Fruit fly (Drosophila melanogaster): ENCODE measurements around the gene sstn.

The sstn gene

dm6 chr3L:15047606-15048005 is 46.9 kb downstream of the sstn start:
- TF ChIP-seq rn (GFP tag; IDR thresholded peaks at IDR 0.05) (no peak), Pif1B (GFP tag; optimal IDR thresholded peaks at IDR 0.05) (no peak), CG15710 (tag; optimal IDR thresholded peaks at IDR 0.05) (no peak), CG13204 (GFP tag; optimal IDR thresholded peaks at IDR 0.05) (no peak), EcR (GFP tag; optimal IDR thresholded peaks at IDR 0.05) (no peak), Snoo (tag; optimal IDR thresholded peaks at IDR 0.05) (no peak), Ets98B (GFP tag; IDR thresholded peaks at IDR 0.05) (no peak), CG34367 (tag; optimal IDR thresholded peaks at IDR 0.05) (no peak), CG8159 (tag; optimal IDR thresholded peaks at IDR 0.05) (no peak), gl (tag; optimal IDR thresholded peaks at IDR 0.05) (no peak), D1 (tag; optimal IDR thresholded peaks at IDR 0.05) (no peak), CG10348 (GFP tag; IDR thresholded peaks at IDR 0.05) (no peak), fd96Ca (GFP tag; IDR thresholded peaks at IDR 0.05) (no peak), CG12605 (GFP tag; IDR thresholded peaks at IDR 0.05) (no peak), Pif1A (GFP tag; optimal IDR thresholded peaks at IDR 0.05) (no peak), CG14655 (GFP tag; optimal IDR thresholded peaks at IDR 0.05) (no peak), CG32121 (GFP tag; IDR thresholded peaks at IDR 0.05) (no peak), CG17806 (tag; optimal IDR thresholded peaks at IDR 0.05) (no peak), CG4496 (GFP tag; IDR thresholded peaks at IDR 0.05) (no peak), CG8301 (tag; optimal IDR thresholded peaks at IDR 0.05) (no peak)

dm6 chr3L:15045114-15045513 is 49.4 kb downstream of the sstn start:
- TF ChIP-seq fd96Ca (GFP tag; IDR thresholded peaks at IDR 0.05): no peak
- no peak for TF ChIP-seq Pif1B (GFP tag; optimal IDR thresholded peaks at IDR 0.05)
- TF ChIP-seq Pif1A (GFP tag; optimal IDR thresholded peaks at IDR 0.05): no peak
- TF ChIP-seq CG32121 (GFP tag; IDR thresholded peaks at IDR 0.05): no peak
- no peak for TF ChIP-seq CG9948 (tag; optimal IDR thresholded peaks at IDR 0.05)
- no peak for TF ChIP-seq CG8301 (tag; optimal IDR thresholded peaks at IDR 0.05)
- TF ChIP-seq gl (tag; optimal IDR thresholded peaks at IDR 0.05): no peak
- no peak for TF ChIP-seq CG13204 (GFP tag; optimal IDR thresholded peaks at IDR 0.05)
- no peak for TF ChIP-seq CG8159 (tag; optimal IDR thresholded peaks at IDR 0.05)
- no peak for TF ChIP-seq CG17806 (tag; optimal IDR thresholded peaks at IDR 0.05)
- TF ChIP-seq Snoo (tag; optimal IDR thresholded peaks at IDR 0.05): no peak
- no peak for TF ChIP-seq CG14655 (GFP tag; optimal IDR thresholded peaks at IDR 0.05)
- TF ChIP-seq CG10348 (GFP tag; IDR thresholded peaks at IDR 0.05): no peak
- TF ChIP-seq CG15710 (tag; optimal IDR thresholded peaks at IDR 0.05): no peak
- TF ChIP-seq D1 (tag; optimal IDR thresholded peaks at IDR 0.05): no peak

DNA sequence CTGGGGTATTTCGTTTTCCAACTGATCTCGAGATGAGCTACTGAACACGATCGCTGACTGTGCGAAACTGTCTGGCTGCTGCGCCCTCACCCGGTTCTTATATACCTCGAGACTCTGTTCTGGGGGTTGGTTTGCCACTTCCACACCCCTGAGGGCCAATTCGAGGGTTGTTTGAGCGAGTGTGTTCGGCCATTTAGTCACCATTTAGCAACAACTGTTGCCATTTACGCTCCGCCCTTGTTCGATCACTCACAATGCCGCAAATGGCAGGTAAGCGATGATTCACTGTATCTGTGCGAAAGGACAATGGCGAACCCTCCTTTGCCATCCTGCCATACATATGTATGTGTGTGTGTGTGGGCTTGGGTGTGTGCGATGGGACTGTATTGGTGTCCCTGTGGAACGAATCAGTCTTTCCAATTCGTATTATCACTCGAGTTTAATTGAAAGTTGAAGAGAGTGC is 50.6 kb downstream of the sstn start, which contains the start of gene ind:
Gene ind (minus strand): TSS at position 51 of the 463 bp plus-strand sequence.
- TF ChIP-seq CG17806 (tag; optimal IDR thresholded peaks at IDR 0.05) (no peak), Ets98B (GFP tag; IDR thresholded peaks at IDR 0.05) (no peak), CG8159 (tag; optimal IDR thresholded peaks at IDR 0.05) (no peak), CG9948 (tag; optimal IDR thresholded peaks at IDR 0.05) (no peak), CG4496 (GFP tag; IDR thresholded peaks at IDR 0.05) (no peak), CG12605 (GFP tag; IDR thresholded peaks at IDR 0.05) (no peak), gl (tag; optimal IDR thresholded peaks at IDR 0.05) (no peak), fd96Ca (GFP tag; IDR thresholded peaks at IDR 0.05) (no peak), CG34367 (tag; optimal IDR thresholded peaks at IDR 0.05) (no peak), rn (GFP tag; IDR thresholded peaks at IDR 0.05) (no peak), CG15710 (tag; optimal IDR thresholded peaks at IDR 0.05) (no peak), CG14655 (GFP tag; optimal IDR thresholded peaks at IDR 0.05) (no peak), CG13204 (GFP tag; optimal IDR thresholded peaks at IDR 0.05) (no peak), CG10348 (GFP tag; IDR thresholded peaks at IDR 0.05) (no peak), EcR (GFP tag; optimal IDR thresholded peaks at IDR 0.05) (no peak), CG8301 (tag; optimal IDR thresholded peaks at IDR 0.05) (no peak)

- TF ChIP-seq CG12605 (GFP tag; IDR thresholded peaks at IDR 0.05) (no peak), gl (tag; optimal IDR thresholded peaks at IDR 0.05) (no peak), Ets98B (GFP tag; IDR thresholded peaks at IDR 0.05) (no peak), CG10348 (GFP tag; IDR thresholded peaks at IDR 0.05) (no peak), CG14655 (GFP tag; optimal IDR thresholded peaks at IDR 0.05) (no peak), CG4496 (GFP tag; IDR thresholded peaks at IDR 0.05) (no peak)
Measured at dm6 chr3L:15043465-15043864, 51.1 kb downstream of the sstn start.

dm6 chr3L:15042470-15042869 is 52.0 kb downstream of the sstn start, which contains the start of gene Rpn12R:
Gene Rpn12R (minus strand): TSS chr3L:15042570.
- TF ChIP-seq Ets98B (GFP tag; IDR thresholded peaks at IDR 0.05) (no peak), CG12605 (GFP tag; IDR thresholded peaks at IDR 0.05) (no peak), CG10348 (GFP tag; IDR thresholded peaks at IDR 0.05) (no peak), CG17806 (tag; optimal IDR thresholded peaks at IDR 0.05) (no peak), CG8301 (tag; optimal IDR thresholded peaks at IDR 0.05) (no peak), CG4496 (GFP tag; IDR thresholded peaks at IDR 0.05) (no peak), gl (tag; optimal IDR thresholded peaks at IDR 0.05) (no peak), CG15710 (tag; optimal IDR thresholded peaks at IDR 0.05) (no peak), Pif1A (GFP tag; optimal IDR thresholded peaks at IDR 0.05) (no peak), EcR (GFP tag; optimal IDR thresholded peaks at IDR 0.05) (no peak), rn (GFP tag; IDR thresholded peaks at IDR 0.05) (no peak), Snoo (tag; optimal IDR thresholded peaks at IDR 0.05) (no peak), CG34367 (tag; optimal IDR thresholded peaks at IDR 0.05) (no peak), Pif1B (GFP tag; optimal IDR thresholded peaks at IDR 0.05) (no peak)
